Worm (Caenorhabditis elegans) whole organism, young adult: Measurements from ENCODE around the gene trcs-2.
A peak's percentile ranks its signal among the peaks of the same experiment; 100 is the strongest.

Experiments used
- B0019.2 ChIP-seq: fragments of 200-800 bp; sonication (Bioruptor generic); conservative IDR thresholded peaks from 2 replicates; pipeline ENCODE4 v1.3.6; 2022; ENCODE audit warnings: missing genetic modification reagents, missing genetic modification characterization, missing compliant biosample characterization
- B0261.1 ChIP-seq: sonication (generic microtip); optimal IDR thresholded peaks from 2 replicates; lab custom pipeline; 2016; ENCODE audit warnings: mild to moderate bottlenecking, missing genetic modification characterization, moderate library complexity, missing compliant biosample characterization
- B0336.3 ChIP-seq: fragments of 200-800 bp; sonication (Bioruptor generic); IDR thresholded peaks from 2 replicates; pipeline ENCODE4 v1.3.6; 2022; ENCODE audit warnings: missing genetic modification characterization, missing compliant biosample characterization
- F52B5.7 ChIP-seq: sonication (generic microtip); optimal IDR thresholded peaks from 2 replicates; lab custom pipeline; 2016; ENCODE audit warnings: mild to moderate bottlenecking, missing genetic modification characterization, missing compliant biosample characterization
- T26A5.8 ChIP-seq: sonication (generic microtip); optimal IDR thresholded peaks from 2 replicates; lab custom pipeline; 2016; ENCODE audit warnings: missing genetic modification characterization, missing compliant biosample characterization
- Y53G8AR.9 ChIP-seq: fragments of 200-800 bp; sonication (Bioruptor generic); conservative IDR thresholded peaks from 2 replicates; pipeline ENCODE4 v1.3.6; 2022; ENCODE audit warnings: missing genetic modification reagents, missing genetic modification characterization, missing compliant biosample characterization
- Y67H2A.10 ChIP-seq: fragments of 200-800 bp; sonication (Bioruptor generic); conservative IDR thresholded peaks from 2 replicates; pipeline ENCODE4 v1.3.6; 2022; ENCODE audit warnings: missing genetic modification reagents, missing genetic modification characterization, missing compliant biosample characterization
- Y95B8A.8 ChIP-seq: fragments of 200-800 bp; sonication (Bioruptor generic); IDR thresholded peaks from 2 replicates; pipeline ENCODE4 v1.3.6; 2022; ENCODE audit warnings: missing genetic modification reagents, missing genetic modification characterization, missing compliant biosample characterization
- akir-1 ChIP-seq: fragments of 200-800 bp; sonication (Bioruptor generic); optimal IDR thresholded peaks from 2 replicates; lab custom pipeline; 2018; ENCODE audit warnings: mild to moderate bottlenecking, missing genetic modification characterization, moderate library complexity, missing compliant biosample characterization
- aptf-3 ChIP-seq: fragments of 200-800 bp; sonication (Bioruptor generic); IDR thresholded peaks from 2 replicates; pipeline ENCODE4 v1.3.6; 2022; ENCODE audit warnings: missing genetic modification characterization, missing compliant biosample characterization
- atf-7 ChIP-seq: sonication (generic microtip); optimal IDR thresholded peaks from 2 replicates; lab custom pipeline; 2017; ENCODE audit warnings: mild to moderate bottlenecking, missing genetic modification characterization, missing compliant biosample characterization
- attf-5 ChIP-seq: fragments of 200-800 bp; sonication (Bioruptor generic); optimal IDR thresholded peaks from 2 replicates; lab custom pipeline; 2018; ENCODE audit warnings: mild to moderate bottlenecking, missing genetic modification characterization, missing compliant biosample characterization
- attf-6 ChIP-seq: fragments of 200-800 bp; sonication (Bioruptor generic); IDR thresholded peaks from 2 replicates; pipeline ENCODE4 v1.3.6; 2022; ENCODE audit warnings: missing genetic modification reagents, missing genetic modification characterization, missing compliant biosample characterization
- die-1 ChIP-seq: sonication (generic microtip); optimal IDR thresholded peaks from 2 replicates; lab custom pipeline; 2016; ENCODE audit warnings: missing genotype, mild to moderate bottlenecking, missing genetic modification characterization, missing compliant biosample characterization
- dox-1 ChIP-seq: fragments of 200-800 bp; sonication (Bioruptor generic); IDR thresholded peaks from 2 replicates; pipeline ENCODE4 v1.3.6; 2022; ENCODE audit warnings: missing genetic modification reagents, missing genetic modification characterization, missing compliant biosample characterization
- dpff-1 ChIP-seq: sonication (generic microtip); optimal IDR thresholded peaks from 2 replicates; lab custom pipeline; 2017; ENCODE audit warnings: mild to moderate bottlenecking, missing genetic modification characterization, missing compliant biosample characterization
- egl-18 ChIP-seq: fragments of 200-800 bp; sonication (Bioruptor generic); IDR thresholded peaks from 2 replicates; pipeline ENCODE4 v1.3.6; 2022; ENCODE audit warnings: missing genetic modification reagents, missing genetic modification characterization, missing compliant biosample characterization
- egl-44 ChIP-seq: fragments of 200-800 bp; sonication (Bioruptor generic); IDR thresholded peaks from 2 replicates; pipeline ENCODE4 v1.3.6; 2022; ENCODE audit warnings: missing genetic modification reagents, missing genetic modification characterization, missing compliant biosample characterization
- ets-4 ChIP-seq: fragments of 200-800 bp; sonication (Bioruptor generic); optimal IDR thresholded peaks from 2 replicates; lab custom pipeline; 2018; ENCODE audit warnings: mild to moderate bottlenecking, missing genetic modification characterization, missing compliant biosample characterization
- fkh-3 ChIP-seq: sonication (generic microtip); optimal IDR thresholded peaks from 2 replicates; lab custom pipeline; 2016; ENCODE audit warnings: mild to moderate bottlenecking, missing genetic modification characterization, missing compliant biosample characterization
- gei-17 ChIP-seq: fragments of 200-800 bp; sonication (Bioruptor generic); optimal IDR thresholded peaks from 2 replicates; lab custom pipeline; 2018; ENCODE audit warnings: mild to moderate bottlenecking, missing genetic modification characterization, missing compliant biosample characterization
- him-1 ChIP-seq: sonication (generic microtip); optimal IDR thresholded peaks from 2 replicates; lab custom pipeline; 2016; ENCODE audit warnings: missing genotype, missing genetic modification reagents, missing genetic modification characterization, missing compliant biosample characterization
- hmg-1.2 ChIP-seq: fragments of 200-800 bp; sonication (Bioruptor generic); IDR thresholded peaks from 2 replicates; pipeline ENCODE4 v1.3.6; 2022; ENCODE audit warnings: missing genetic modification reagents, missing genetic modification characterization, missing compliant biosample characterization
- lag-1 ChIP-seq: fragments of 200-800 bp; sonication (Bioruptor generic); IDR thresholded peaks from 2 replicates; pipeline ENCODE4 v1.3.6; 2022; ENCODE audit warnings: missing genetic modification reagents, missing genetic modification characterization, missing compliant biosample characterization
- let-526 ChIP-seq: fragments of 200-800 bp; sonication (Bioruptor generic); IDR thresholded peaks from 2 replicates; pipeline ENCODE4 v1.3.6; 2022; ENCODE audit warnings: missing genetic modification reagents, missing genetic modification characterization, missing compliant biosample characterization
- let-607 ChIP-seq, 2 experiments: fragments of 200-800 bp in 1 of 2; sonication (Bioruptor generic) in 1 of 2; sonication (generic microtip) in 1 of 2; optimal IDR thresholded peaks; 2 replicates each; lab custom pipeline; 2016 to 2018; ENCODE audit warnings: mild to moderate bottlenecking in 2 of 2, missing compliant biosample characterization in 2 of 2, missing genetic modification characterization in 2 of 2, moderate library complexity in 2 of 2, missing genotype in 1 of 2
- lin-35 ChIP-seq, 3 experiments: fragments of 150-350 bp in 2 of 3; sonication (generic microtip) in 1 of 3; optimal IDR thresholded peaks; 2 replicates each; lab custom pipeline; 2014 to 2018; ENCODE audit warnings: missing biosample characterization in 3 of 3, missing genetic modification characterization in 3 of 3, missing genetic modification reagents in 3 of 3
- lin-40 ChIP-seq: sonication (generic microtip); optimal IDR thresholded peaks from 2 replicates; lab custom pipeline; 2016; ENCODE audit warnings: missing genetic modification characterization, mild to moderate bottlenecking, missing compliant biosample characterization, missing genotype, missing genetic modification reagents
- madf-3 ChIP-seq: fragments of 200-800 bp; sonication (Bioruptor generic); IDR thresholded peaks from 2 replicates; pipeline ENCODE4 v1.3.6; 2022; ENCODE audit warnings: missing genetic modification reagents, missing genetic modification characterization, missing compliant biosample characterization
- madf-8 ChIP-seq: fragments of 200-800 bp; sonication (Bioruptor generic); conservative IDR thresholded peaks from 2 replicates; pipeline ENCODE4 v1.3.6; 2022; ENCODE audit warnings: missing genetic modification reagents, missing genetic modification characterization, missing compliant biosample characterization
- mes-4 ChIP-seq: sonication (generic microtip); optimal IDR thresholded peaks from 2 replicates; lab custom pipeline; 2016; ENCODE audit warnings: missing genotype, missing genetic modification characterization, missing compliant biosample characterization
- nfya-1 ChIP-seq: sonication (generic microtip); optimal IDR thresholded peaks from 2 replicates; lab custom pipeline; 2017; ENCODE audit warnings: antibody characterized with exemption, missing compliant biosample characterization, missing genetic modification characterization, borderline replicate concordance; ENCODE audit not compliant: insufficient read depth
- nfyb-1 ChIP-seq: fragments of 200-800 bp; sonication (Bioruptor generic); IDR thresholded peaks from 2 replicates; pipeline ENCODE4 v1.3.6; 2022; ENCODE audit warnings: missing genetic modification reagents, missing genetic modification characterization, missing compliant biosample characterization
- rcor-1 ChIP-seq: fragments of 200-800 bp; sonication (Bioruptor generic); IDR thresholded peaks from 2 replicates; pipeline ENCODE4 v1.3.6; 2022; ENCODE audit warnings: missing genetic modification reagents, missing genetic modification characterization, missing compliant biosample characterization
- rec-8 ChIP-seq, 2 experiments: sonication (generic microtip); optimal IDR thresholded peaks; 2 replicates each; lab custom pipeline; 2016; ENCODE audit warnings: mild to moderate bottlenecking in 2 of 2, missing genetic modification characterization in 2 of 2, missing genetic modification reagents in 2 of 2, missing genotype in 2 of 2, missing biosample characterization in 1 of 2, missing compliant biosample characterization in 1 of 2, moderate library complexity in 1 of 2
- repo-1 ChIP-seq: sonication (generic microtip); optimal IDR thresholded peaks from 2 replicates; lab custom pipeline; 2017; ENCODE audit warnings: mild to moderate bottlenecking, missing genetic modification characterization, missing compliant biosample characterization
- snpc-1.1 ChIP-seq: sonication (generic microtip); optimal IDR thresholded peaks from 2 replicates; lab custom pipeline; 2017; ENCODE audit warnings: missing genetic modification characterization, mild to moderate bottlenecking, missing compliant biosample characterization, antibody characterized with exemption, moderate library complexity, missing genotype, missing genetic modification reagents; ENCODE audit not compliant: insufficient read depth
- snpc-4 ChIP-seq, 5 experiments: fragments of 150-350 bp in 1 of 5; sonication (generic microtip) in 4 of 5; optimal IDR thresholded peaks; 2 replicates each; lab custom pipeline; 2014 to 2018; ENCODE audit warnings: missing genetic modification characterization in 5 of 5, missing biosample characterization in 3 of 5, antibody characterized with exemption in 2 of 5, mild to moderate bottlenecking in 2 of 5, missing compliant biosample characterization in 2 of 5, missing genotype in 2 of 5, moderate library complexity in 2 of 5, missing genetic modification reagents in 1 of 5
- tbp1 ChIP-seq: fragments of 200-800 bp; sonication (Bioruptor generic); optimal IDR thresholded peaks from 2 replicates; lab custom pipeline; 2018; ENCODE audit warnings: mild to moderate bottlenecking, missing genetic modification characterization, missing compliant biosample characterization
- unc-130 ChIP-seq: sonication (generic microtip); optimal IDR thresholded peaks from 2 replicates; lab custom pipeline; 2016; ENCODE audit warnings: missing genetic modification reagents, missing genetic modification characterization, missing compliant biosample characterization
- xnd-1 ChIP-seq: sonication (generic microtip); optimal IDR thresholded peaks from 2 replicates; lab custom pipeline; 2016; ENCODE audit warnings: missing genotype, missing genetic modification reagents, missing genetic modification characterization, missing compliant biosample characterization
- ztf-25 ChIP-seq: fragments of 200-800 bp; sonication (Bioruptor generic); IDR thresholded peaks from 2 replicates; pipeline ENCODE4 v1.3.6; 2022; ENCODE audit warnings: missing genetic modification reagents, missing genetic modification characterization, missing compliant biosample characterization

trcs-2 gene

DNA sequence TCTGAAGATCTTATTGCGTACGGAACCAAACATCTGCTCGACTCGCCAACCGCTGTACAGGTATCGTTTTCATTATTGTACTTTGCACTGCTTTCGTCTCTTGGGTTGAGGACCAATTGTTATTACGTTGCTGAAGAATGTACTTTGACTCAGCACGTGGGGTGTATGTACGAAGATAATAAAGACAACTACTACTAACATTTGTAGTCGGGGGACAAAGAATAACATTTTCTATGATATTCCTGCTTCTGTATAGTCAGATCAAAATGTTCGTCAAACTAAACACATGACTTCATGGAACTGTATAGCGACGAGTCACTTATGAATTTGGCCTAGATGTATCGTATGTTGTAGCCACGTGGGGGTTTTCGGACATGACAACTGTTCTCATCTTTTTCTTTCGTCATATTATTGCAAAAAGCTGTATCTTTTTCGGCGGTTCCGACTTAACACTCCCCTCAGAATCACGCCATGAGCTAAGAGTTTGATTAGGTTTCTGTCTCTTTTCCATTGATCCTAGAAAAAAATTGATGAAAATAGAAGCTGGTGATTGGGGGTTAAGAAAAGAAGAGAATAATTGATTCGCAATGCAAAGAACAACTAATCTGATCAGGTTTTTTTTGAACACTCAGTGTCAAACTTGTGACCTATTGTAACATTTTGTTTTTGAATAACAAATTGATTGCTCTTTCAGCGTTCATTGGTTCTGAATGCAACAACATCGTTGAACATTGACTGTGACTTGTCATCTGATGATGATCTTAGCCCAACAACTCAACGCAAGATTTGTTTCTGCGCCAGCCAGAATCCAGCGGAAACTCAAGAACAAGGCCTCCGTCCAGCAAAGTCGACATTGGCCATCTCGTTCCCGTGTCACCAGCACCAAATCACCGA is 22.5 kb downstream of the trcs-2 start (continued):
- TF ChIP-seq atf-7 (tag; lab: Kevin White, UChicago), result peak; percentile 34
- no peak for TF ChIP-seq gei-17 (GFP tag; lab: Kevin White, UChicago)
- peak in 1 of 3 experiments; percentile 15 for TF ChIP-seq lin-35 (GFP tag; optimal IDR thresholded peaks at IDR 0.05; lab: Kevin White, UChicago)
- TF ChIP-seq hmg-1.2 (GFP tag; lab: Robert Waterston, UW), result peak; percentile 5; the same call in 1 of the 2 replicates
- TF ChIP-seq mes-4, result no peak
- TF ChIP-seq akir-1 (GFP tag; lab: Kevin White, UChicago), result no peak
- no peak for TF ChIP-seq madf-8 (GFP tag; lab: Robert Waterston, UW)
- TF ChIP-seq aptf-3 (GFP tag; lab: Robert Waterston, UW), result no peak
- no peak for TF ChIP-seq attf-6 (GFP tag; lab: Robert Waterston, UW)
- TF ChIP-seq nfyb-1 (GFP tag; lab: Robert Waterston, UW), result no peak
- TF ChIP-seq egl-18 (GFP tag; lab: Robert Waterston, UW), result no peak
- no peak for TF ChIP-seq lin-40
- no peak for TF ChIP-seq ztf-25 (GFP tag; lab: Robert Waterston, UW)
- TF ChIP-seq nfya-1 (tag; lab: Kevin White, UChicago), result no peak
- TF ChIP-seq die-1 (tag; lab: Kevin White, UChicago), result no peak
- TF ChIP-seq ets-4 (GFP tag; lab: Kevin White, UChicago), result peak; percentile 36
- peak; percentile 56 for TF ChIP-seq Y95B8A.8
- TF ChIP-seq B0019.2 (GFP tag; lab: Robert Waterston, UW), result no peak
- TF ChIP-seq dpff-1 (tag; lab: Kevin White, UChicago), result no peak
- no peak for TF ChIP-seq rec-8 (tag; optimal IDR thresholded peaks at IDR 0.05; lab: Kevin White, UChicago)
- no peak for TF ChIP-seq tbp1 (GFP tag; lab: Kevin White, UChicago)
- TF ChIP-seq snpc-1.1 (tag; lab: Kevin White, UChicago), result no peak
- TF ChIP-seq Y67H2A.10 (GFP tag; lab: Robert Waterston, UW), result no peak
- peak; percentile 60 for TF ChIP-seq let-526 (GFP tag; lab: Robert Waterston, UW)
- TF ChIP-seq Y53G8AR.9, result peak; percentile 54
- no peak for TF ChIP-seq lag-1 (GFP tag; lab: Robert Waterston, UW)
- TF ChIP-seq B0336.3 (GFP tag; lab: Robert Waterston, UW), result peak; percentile 36; the same call in 1 of the 2 replicates
- no peak for TF ChIP-seq him-1 (tag; lab: Kevin White, UChicago)

DNA sequence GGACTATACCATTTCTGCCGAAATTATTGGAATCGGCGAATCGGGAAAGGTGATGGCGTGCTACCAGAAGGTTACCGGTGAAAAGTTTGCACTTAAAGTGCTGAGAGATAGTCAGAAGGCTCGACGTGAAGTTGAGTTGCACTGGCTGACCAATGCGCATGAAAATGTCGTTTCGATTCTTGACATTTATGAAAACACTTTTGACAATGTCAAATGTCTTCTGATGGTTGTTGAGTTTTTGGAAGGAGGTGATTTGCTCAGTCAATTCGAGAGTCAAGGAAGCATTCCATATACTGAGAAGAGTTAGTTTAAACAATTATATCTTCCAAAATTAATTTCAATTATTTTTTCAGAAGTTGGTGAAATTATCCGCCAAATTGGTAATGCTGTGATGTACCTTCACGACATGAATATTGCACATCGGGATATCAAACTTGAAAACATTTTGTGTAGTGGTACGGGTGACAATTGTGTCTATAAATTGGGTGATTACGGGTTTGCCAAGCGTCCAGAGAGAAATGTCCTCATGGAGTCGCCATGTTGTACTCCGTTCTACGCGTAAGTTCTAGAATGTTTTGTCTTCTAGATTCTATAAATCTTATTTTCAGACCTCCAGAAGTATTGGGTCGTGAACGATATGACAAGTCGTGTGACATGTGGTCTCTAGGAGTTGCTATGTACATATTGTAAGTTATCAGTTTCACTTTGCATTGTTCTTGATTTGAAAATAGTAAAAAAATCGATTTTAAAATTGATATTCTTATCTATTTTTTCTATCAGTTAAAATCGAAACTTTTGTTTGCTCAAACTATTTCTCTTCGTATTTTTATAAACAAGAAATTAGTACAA is 23.4 kb downstream of the trcs-2 start:
- TF ChIP-seq F52B5.7, result no peak
- no peak for TF ChIP-seq tbp1 (GFP tag; lab: Kevin White, UChicago)
- TF ChIP-seq attf-5 (GFP tag; lab: Kevin White, UChicago), result no peak
- no peak for TF ChIP-seq akir-1 (GFP tag; lab: Kevin White, UChicago)
- 0 out of 2 replicates have a peak, but pooled peaks have one; percentile 3 for TF ChIP-seq madf-3
- no peak for TF ChIP-seq unc-130 (GFP tag; lab: Kevin White, UChicago)
- TF ChIP-seq egl-44 (GFP tag; lab: Robert Waterston, UW), result no peak
- no peak for TF ChIP-seq dox-1 (GFP tag; lab: Robert Waterston, UW)
- TF ChIP-seq let-607 (tag; optimal IDR thresholded peaks at IDR 0.05; lab: Kevin White, UChicago), result no peak
- no peak for TF ChIP-seq lin-35 (GFP tag; optimal IDR thresholded peaks at IDR 0.05; lab: Kevin White, UChicago)
- TF ChIP-seq snpc-4 (GFP tag; optimal IDR thresholded peaks at IDR 0.05; lab: Kevin White, UChicago), result no peak
- no peak for TF ChIP-seq snpc-4 (tag; optimal IDR thresholded peaks at IDR 0.05; lab: Kevin White, UChicago)
- no peak for TF ChIP-seq B0261.1 (tag; lab: Kevin White, UChicago)
- TF ChIP-seq xnd-1 (tag; lab: Kevin White, UChicago), result no peak
- no peak for TF ChIP-seq fkh-3 (tag; lab: Kevin White, UChicago)
- no peak for TF ChIP-seq mes-4
- peak; percentile 50 for TF ChIP-seq repo-1 (tag; lab: Kevin White, UChicago)
- no peak for TF ChIP-seq T26A5.8 (tag; lab: Kevin White, UChicago)
- no peak for TF ChIP-seq rcor-1 (GFP tag; lab: Robert Waterston, UW)
- TF ChIP-seq B0336.3 (GFP tag; lab: Robert Waterston, UW), result peak; percentile 12; the same call in 1 of the 2 replicates
